Worm (Caenorhabditis elegans) whole organism, L3 larva: ENCODE results near the gene srh-213.

Experiments used
- ceh-16 ChIP-seq: sonication (generic microtip); optimal IDR thresholded peaks from 2 replicates; lab custom pipeline; 2017; ENCODE audit warnings: missing biosample characterization, missing genetic modification characterization
- ceh-82 ChIP-seq: fragments of 150-350 bp; optimal IDR thresholded peaks from 2 replicates; lab custom pipeline; 2014; ENCODE audit warnings: missing biosample characterization, missing genetic modification characterization
- egl-27 ChIP-seq: sonication (generic microtip); optimal IDR thresholded peaks from 4 replicates; lab custom pipeline; 2017; ENCODE audit warnings: missing biosample characterization, missing genetic modification reagents, missing genetic modification characterization
- elt-3 ChIP-seq, 3 experiments: fragments of 150-350 bp in 1 of 3; sonication (generic microtip) in 2 of 3; optimal IDR thresholded peaks; 2 replicates in 2 of 3; 4 replicates in 1 of 3; lab custom pipeline; 2014 to 2017; ENCODE audit warnings: missing biosample characterization in 3 of 3, missing genetic modification characterization in 3 of 3
- mdl-1 ChIP-seq: fragments of 150-350 bp; optimal IDR thresholded peaks from 2 replicates; lab custom pipeline; 2014; ENCODE audit warnings: missing biosample characterization, missing genetic modification characterization
- nhr-237 ChIP-seq: fragments of 150-350 bp; optimal IDR thresholded peaks from 2 replicates; lab custom pipeline; 2014; ENCODE audit warnings: missing biosample characterization, missing genetic modification characterization
- pqm-1 ChIP-seq: fragments of 150-350 bp; optimal IDR thresholded peaks from 2 replicates; lab custom pipeline; 2017; ENCODE audit warnings: missing biosample characterization, missing genetic modification characterization, inconsistent platforms

DNA sequence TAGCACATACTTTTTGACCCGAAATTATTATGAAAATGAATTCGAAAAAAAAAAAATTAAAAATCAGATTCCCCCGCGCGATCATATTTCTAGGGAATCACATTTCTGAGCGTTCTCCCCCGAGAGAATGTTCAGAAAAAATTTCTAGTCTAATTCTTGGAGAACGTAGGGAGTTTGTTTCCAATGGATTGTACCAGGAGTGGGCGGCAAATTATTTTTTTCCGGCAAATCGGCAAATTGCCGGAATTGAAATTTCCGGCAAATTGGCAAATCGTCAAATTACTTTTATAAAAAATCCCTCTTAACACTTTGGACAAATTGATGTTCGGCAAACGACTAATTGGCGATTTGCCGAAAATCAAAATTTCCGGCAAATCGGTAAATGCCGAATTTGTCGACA is 16.8 kb upstream of the srh-213 start, which contains the start of gene T22F3.10:
- TF ChIP-seq mdl-1 (no peak), egl-27 (tag; lab: Kevin White, UChicago) (no peak), ceh-82 (tag; lab: Kevin White, UChicago) (no peak), pqm-1 (tag; lab: Kevin White, UChicago) (no peak), elt-3 (tag; optimal IDR thresholded peaks at IDR 0.05; lab: Kevin White, UChicago) (no peak), ceh-16 (tag; lab: Kevin White, UChicago) (no peak), nhr-237 (tag; lab: Kevin White, UChicago) (no peak)
